Fruit fly (Drosophila melanogaster) Kc167 (cell line): ENCODE results near the gene CG9933.

Experiments used
- Myc ChIP-seq: fragments of >200 bp; optimal IDR thresholded peaks from 2 replicates; lab custom pipeline; 2017; ENCODE audit warnings: missing external identifiers
- Sin3A ChIP-seq: fragments of >200 bp; optimal IDR thresholded peaks from 2 replicates; lab custom pipeline; 2018; ENCODE audit warnings: missing external identifiers
- h ChIP-seq: fragments of >200 bp; optimal IDR thresholded peaks from 3 replicates; lab custom pipeline; 2018; ENCODE audit warnings: missing external identifiers
- psq ChIP-seq: fragments of >200 bp; optimal IDR thresholded peaks from 2 replicates; lab custom pipeline; 2017; ENCODE audit warnings: missing external identifiers
- ttk ChIP-seq: sonication (Bioruptor generic); optimal IDR thresholded peaks from 2 replicates; lab custom pipeline; 2017; ENCODE audit warnings: missing external identifiers

DNA sequence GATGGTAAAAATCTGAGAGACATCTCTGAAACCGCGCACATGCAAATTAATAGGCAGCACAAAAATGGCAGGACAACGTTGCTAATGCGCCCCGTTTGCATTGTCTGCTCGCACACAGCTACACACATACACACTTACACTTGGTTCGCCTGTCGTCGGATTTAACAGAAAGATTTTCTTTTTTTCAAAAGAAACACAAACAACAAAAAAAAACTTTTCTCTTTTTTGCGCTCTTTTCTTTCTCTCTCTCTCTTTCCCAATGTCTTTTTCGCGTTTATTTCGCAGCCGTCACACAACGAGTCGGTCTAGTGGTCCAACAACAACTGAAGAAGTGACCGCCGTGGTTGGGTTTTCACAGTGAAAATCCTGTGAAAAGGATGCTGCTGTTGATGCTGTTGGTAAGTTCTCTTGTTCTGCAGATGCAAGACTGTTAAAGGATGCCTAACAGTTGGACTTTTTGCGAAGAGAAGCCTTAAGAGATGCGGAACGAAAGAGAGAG lies 14.6 kb upstream of the CG9933 start:
- TF ChIP-seq Myc (lab: Kevin White, UChicago) (no peak), ttk (lab: Kevin White, UChicago) (no peak), psq (no peak), Sin3A (lab: Kevin White, UChicago) (no peak), h (no peak)
